Fruit fly (Drosophila melanogaster) whole organism, embryonic: ENCODE results near the gene DIP2.

Experiments
- Adf1 ChIP-seq: fragments of 200-800 bp; sonication (Bioruptor generic); IDR thresholded peaks from 2 replicates; pipeline ENCODE4 v1.3.6; 2022; ENCODE audit warnings: missing biosample characterization, missing genetic modification characterization
- CG10274 ChIP-seq: fragments of 200-800 bp; sonication (Bioruptor generic); optimal IDR thresholded peaks from 3 replicates; lab custom pipeline; 2017; ENCODE audit warnings: missing biosample characterization, mild to moderate bottlenecking, missing genetic modification characterization
- CG12219 ChIP-seq: fragments of 200-800 bp; sonication (Bioruptor generic); optimal IDR thresholded peaks from 3 replicates; lab custom pipeline; 2018; ENCODE audit warnings: missing biosample characterization, mild to moderate bottlenecking, missing genetic modification characterization
- CG12659 ChIP-seq: fragments of 200-800 bp; sonication (Bioruptor generic); optimal IDR thresholded peaks from 3 replicates; lab custom pipeline; 2017; ENCODE audit warnings: mild to moderate bottlenecking, missing biosample characterization, missing genetic modification reagents, missing genetic modification characterization
- CG1603 ChIP-seq: fragments of 200-800 bp; sonication (Bioruptor generic); optimal IDR thresholded peaks from 2 replicates; lab custom pipeline; 2019; ENCODE audit warnings: missing biosample characterization, mild to moderate bottlenecking, missing genetic modification characterization, moderate library complexity
- CG17359 ChIP-seq: fragments of 200-800 bp; sonication (Bioruptor generic); optimal IDR thresholded peaks from 3 replicates; lab custom pipeline; 2018; ENCODE audit warnings: missing biosample characterization, mild to moderate bottlenecking, missing genetic modification characterization, moderate library complexity
- CG18262 ChIP-seq: fragments of 200-800 bp; optimal IDR thresholded peaks from 3 replicates; lab custom pipeline; 2019; ENCODE audit warnings: missing biosample characterization, mild to moderate bottlenecking, missing genetic modification characterization, moderate library complexity
- CG30403 ChIP-seq: fragments of 200-800 bp; sonication (Bioruptor generic); optimal IDR thresholded peaks from 3 replicates; lab custom pipeline; 2016; ENCODE audit warnings: missing biosample characterization, missing genetic modification characterization
- CG31388 ChIP-seq: fragments of 200-800 bp; sonication (Bioruptor generic); optimal IDR thresholded peaks from 2 replicates; lab custom pipeline; 2016; ENCODE audit warnings: missing biosample characterization, missing genetic modification characterization
- CG3995 ChIP-seq: fragments of 200-800 bp; sonication (Bioruptor generic); optimal IDR thresholded peaks from 3 replicates; lab custom pipeline; 2016; ENCODE audit warnings: missing biosample characterization, missing genetic modification characterization
- CG42726 ChIP-seq: fragments of 200-800 bp; sonication (Bioruptor generic); IDR thresholded peaks from 2 replicates; pipeline ENCODE4 v1.3.6; 2022; ENCODE audit warnings: missing biosample characterization, missing genetic modification characterization; ENCODE audit not compliant: partially characterized antibody
- CG4328 ChIP-seq: fragments of 200-800 bp; sonication (Bioruptor generic); optimal IDR thresholded peaks from 3 replicates; lab custom pipeline; 2017; ENCODE audit warnings: missing biosample characterization, missing genetic modification reagents, missing genetic modification characterization
- CG43689 ChIP-seq: fragments of 200-800 bp; sonication (Bioruptor generic); IDR thresholded peaks from 2 replicates; pipeline ENCODE4 v1.3.6; 2022; ENCODE audit warnings: missing biosample characterization, missing genetic modification characterization
- CG5245 ChIP-seq: fragments of 200-800 bp; sonication (Bioruptor generic); optimal IDR thresholded peaks from 3 replicates; lab custom pipeline; 2016; ENCODE audit warnings: missing biosample characterization, missing genetic modification characterization
- CG7928 ChIP-seq: fragments of 200-800 bp; sonication (Bioruptor generic); optimal IDR thresholded peaks from 2 replicates; lab custom pipeline; 2017; ENCODE audit warnings: missing biosample characterization, mild to moderate bottlenecking, missing genetic modification characterization
- CG9817 ChIP-seq: fragments of 200-800 bp; sonication (Bioruptor generic); optimal IDR thresholded peaks from 2 replicates; lab custom pipeline; 2018; ENCODE audit warnings: missing biosample characterization, mild to moderate bottlenecking, missing genetic modification characterization, moderate library complexity
- CHES-1-like ChIP-seq: fragments of 200-800 bp; sonication (Bioruptor generic); optimal IDR thresholded peaks from 2 replicates; lab custom pipeline; 2016; ENCODE audit warnings: missing biosample characterization, missing genetic modification characterization
- ERR ChIP-seq: fragments of 200-800 bp; sonication (Bioruptor generic); optimal IDR thresholded peaks from 2 replicates; lab custom pipeline; 2016; ENCODE audit warnings: missing biosample characterization, missing genetic modification characterization
- Fer1 ChIP-seq: fragments of 200-800 bp; sonication (Bioruptor generic); optimal IDR thresholded peaks from 2 replicates; lab custom pipeline; 2017; ENCODE audit warnings: missing biosample characterization, mild to moderate bottlenecking, missing genetic modification characterization
- HLH4C ChIP-seq: fragments of 200-800 bp; sonication (Bioruptor generic); IDR thresholded peaks from 3 replicates; pipeline ENCODE4 v1.3.6; 2022; ENCODE audit warnings: missing biosample characterization, missing genetic modification characterization; ENCODE audit not compliant: partially characterized antibody
- MBD-R2 ChIP-seq: fragments of 200-800 bp; sonication (Bioruptor generic); IDR thresholded peaks from 2 replicates; pipeline ENCODE4 v1.3.6; 2022; ENCODE audit warnings: missing biosample characterization, missing genetic modification characterization
- MESR4 ChIP-seq: fragments of 200-800 bp; sonication (Bioruptor generic); optimal IDR thresholded peaks from 2 replicates; lab custom pipeline; 2018; ENCODE audit warnings: missing biosample characterization, mild to moderate bottlenecking, missing genetic modification characterization, moderate library complexity
- Nf-YA ChIP-seq: fragments of 200-800 bp; sonication (Bioruptor generic); IDR thresholded peaks from 2 replicates; pipeline ENCODE4 v1.3.6; 2022; ENCODE audit warnings: missing biosample characterization, missing genetic modification characterization
- Sox100B ChIP-seq: fragments of 200-800 bp; sonication (Bioruptor generic); optimal IDR thresholded peaks from 3 replicates; lab custom pipeline; 2018; ENCODE audit warnings: missing biosample characterization, mild to moderate bottlenecking, missing genetic modification characterization
- Sry-β ChIP-seq: fragments of 200-800 bp; sonication (Bioruptor generic); optimal IDR thresholded peaks from 2 replicates; lab custom pipeline; 2018; ENCODE audit warnings: missing biosample characterization, mild to moderate bottlenecking, missing genetic modification characterization, moderate library complexity
- Vsx1 ChIP-seq: fragments of 200-800 bp; sonication (Bioruptor generic); optimal IDR thresholded peaks from 2 replicates; lab custom pipeline; 2017; ENCODE audit warnings: missing biosample characterization, mild to moderate bottlenecking, missing genetic modification characterization, missing genetic modification reagents
- ato ChIP-seq: fragments of 200-800 bp; sonication (Bioruptor generic); IDR thresholded peaks from 2 replicates; pipeline ENCODE4 v1.3.6; 2022; ENCODE audit warnings: missing biosample characterization, missing genetic modification characterization; ENCODE audit not compliant: partially characterized antibody
- cg ChIP-seq: fragments of 200-800 bp; sonication (Bioruptor generic); optimal IDR thresholded peaks from 3 replicates; lab custom pipeline; 2019; ENCODE audit warnings: missing biosample characterization, mild to moderate bottlenecking, missing genetic modification characterization, moderate library complexity
- chif ChIP-seq, 2 experiments: fragments of 200-800 bp; sonication (Bioruptor generic); optimal IDR thresholded peaks; 3 replicates each; lab custom pipeline; 2016; ENCODE audit warnings: missing biosample characterization in 2 of 2, missing genetic modification characterization in 2 of 2
- disco-r ChIP-seq: fragments of 200-800 bp; sonication (Bioruptor generic); optimal IDR thresholded peaks from 2 replicates; lab custom pipeline; 2016; ENCODE audit warnings: missing biosample characterization, missing genetic modification characterization
- fd3F ChIP-seq: fragments of 200-800 bp; sonication (Bioruptor generic); optimal IDR thresholded peaks from 2 replicates; lab custom pipeline; 2018; ENCODE audit warnings: missing biosample characterization, mild to moderate bottlenecking, missing genetic modification characterization, moderate library complexity
- fd64A ChIP-seq: fragments of 200-800 bp; sonication (Bioruptor generic); optimal IDR thresholded peaks from 3 replicates; lab custom pipeline; 2018; ENCODE audit warnings: missing biosample characterization, mild to moderate bottlenecking, missing genetic modification characterization
- ftz-f1 ChIP-seq: fragments of 200-800 bp; sonication (Bioruptor generic); optimal IDR thresholded peaks from 2 replicates; lab custom pipeline; 2016; ENCODE audit warnings: missing biosample characterization, missing genetic modification characterization
- fu2 ChIP-seq: fragments of 200-800 bp; sonication (Bioruptor generic); optimal IDR thresholded peaks from 2 replicates; lab custom pipeline; 2016; ENCODE audit warnings: missing biosample characterization, missing genetic modification characterization
- gcm2 ChIP-seq: fragments of 200-800 bp; sonication (Bioruptor generic); optimal IDR thresholded peaks from 2 replicates; lab custom pipeline; 2016; ENCODE audit warnings: missing biosample characterization, missing genetic modification characterization
- grau ChIP-seq: fragments of 200-800 bp; optimal IDR thresholded peaks from 3 replicates; lab custom pipeline; 2019; ENCODE audit warnings: missing biosample characterization, mild to moderate bottlenecking, missing genetic modification characterization, moderate library complexity
- gro ChIP-seq: fragments of 200-800 bp; sonication (Bioruptor generic); optimal IDR thresholded peaks from 2 replicates; lab custom pipeline; 2016; ENCODE audit warnings: missing biosample characterization, missing genetic modification characterization
- h ChIP-seq: fragments of >200 bp; optimal IDR thresholded peaks from 2 replicates; lab custom pipeline; 2017
- kay ChIP-seq: fragments of 200-800 bp; sonication (Bioruptor generic); optimal IDR thresholded peaks from 2 replicates; lab custom pipeline; 2016; ENCODE audit warnings: missing biosample characterization, missing genetic modification characterization
- ken ChIP-seq: fragments of 200-800 bp; sonication (Bioruptor generic); IDR thresholded peaks from 3 replicates; pipeline ENCODE4 v1.3.6; 2022; ENCODE audit warnings: missing biosample characterization, missing genetic modification characterization
- klu ChIP-seq: fragments of 200-800 bp; sonication (Bioruptor generic); IDR thresholded peaks from 2 replicates; pipeline ENCODE4 v1.3.6; 2022; ENCODE audit warnings: missing biosample characterization, missing genetic modification characterization
- luna ChIP-seq: fragments of 200-800 bp; sonication (Bioruptor generic); optimal IDR thresholded peaks from 2 replicates; lab custom pipeline; 2016; ENCODE audit warnings: missing biosample characterization, missing genetic modification characterization
- oc ChIP-seq: fragments of 200-800 bp; sonication (Bioruptor generic); optimal IDR thresholded peaks from 2 replicates; lab custom pipeline; 2018; ENCODE audit warnings: missing biosample characterization, mild to moderate bottlenecking, missing genetic modification characterization, moderate library complexity
- org-1 ChIP-seq: fragments of 200-800 bp; sonication (Bioruptor generic); optimal IDR thresholded peaks from 2 replicates; lab custom pipeline; 2017; ENCODE audit warnings: missing biosample characterization, missing genetic modification characterization
- slbo ChIP-seq: fragments of 200-800 bp; sonication (Bioruptor generic); IDR thresholded peaks from 2 replicates; pipeline ENCODE4 v1.3.6; 2022; ENCODE audit warnings: missing biosample characterization, missing genetic modification characterization
- so ChIP-seq: fragments of 200-800 bp; sonication (Bioruptor generic); IDR thresholded peaks from 3 replicates; pipeline ENCODE4 v1.3.6; 2022; ENCODE audit warnings: missing biosample characterization, missing genetic modification characterization
- sob ChIP-seq: fragments of 200-800 bp; sonication (Bioruptor generic); IDR thresholded peaks from 2 replicates; pipeline ENCODE4 v1.3.6; 2022; ENCODE audit warnings: missing biosample characterization, missing genetic modification characterization
- tna ChIP-seq: fragments of 200-800 bp; sonication (Bioruptor generic); IDR thresholded peaks from 2 replicates; pipeline ENCODE4 v1.3.6; 2022; ENCODE audit warnings: missing biosample characterization, missing genetic modification characterization; ENCODE audit not compliant: partially characterized antibody
- wdn ChIP-seq: fragments of 200-800 bp; sonication (Bioruptor generic); IDR thresholded peaks from 2 replicates; pipeline ENCODE4 v1.3.6; 2022; ENCODE audit warnings: missing biosample characterization, missing genetic modification characterization
- zen2 ChIP-seq: fragments of 200-800 bp; sonication (Bioruptor generic); IDR thresholded peaks from 3 replicates; pipeline ENCODE4 v1.3.6; 2022; ENCODE audit warnings: missing biosample characterization, missing genetic modification characterization; ENCODE audit not compliant: partially characterized antibody
- zf30C ChIP-seq: fragments of 200-800 bp; sonication (Bioruptor generic); optimal IDR thresholded peaks from 3 replicates; lab custom pipeline; 2018; ENCODE audit warnings: missing biosample characterization, mild to moderate bottlenecking, missing genetic modification characterization

Gene DIP2

dm6 chr3L:292146-292776 is 34.5 kb upstream of the DIP2 start (continued):
- TF ChIP-seq so (GFP tag; lab: Robert Waterston, UW) (no peak), ftz-f1 (GFP tag; lab: Kevin White, UChicago) (no peak), CG9817 (tag; lab: Kevin White, UChicago) (no peak), CG31388 (GFP tag; lab: Kevin White, UChicago) (no peak), CG3995 (GFP tag; lab: Kevin White, UChicago) (no peak), MBD-R2 (GFP tag; lab: Robert Waterston, UW) (peak; percentile 70), HLH4C (GFP tag; lab: Robert Waterston, UW) (0 out of 3 replicates have a peak, but pooled peaks have one; percentile 7), CG7928 (GFP tag; lab: Kevin White, UChicago) (peak; percentile 16), CHES-1-like (GFP tag; lab: Kevin White, UChicago) (peak; percentile 77), fu2 (no peak), fd64A (GFP tag; lab: Kevin White, UChicago) (no peak), Nf-YA (GFP tag; lab: Robert Waterston, UW) (no peak), zen2 (no peak), CG18262 (no peak), CG42726 (GFP tag; lab: Robert Waterston, UW) (no peak), CG10274 (GFP tag; lab: Kevin White, UChicago) (no peak), slbo (GFP tag; lab: Robert Waterston, UW) (no peak), ato (GFP tag; lab: Robert Waterston, UW) (no peak), oc (tag; lab: Kevin White, UChicago) (no peak), cg (GFP tag; lab: Kevin White, UChicago) (peak; percentile 49), gro (GFP tag; lab: Kevin White, UChicago) (peak; percentile 46), kay (GFP tag; lab: Kevin White, UChicago) (no peak), zf30C (GFP tag; lab: Kevin White, UChicago) (no peak), klu (GFP tag; lab: Robert Waterston, UW) (no peak), gcm2 (GFP tag; lab: Kevin White, UChicago) (no peak), wdn (GFP tag; lab: Robert Waterston, UW) (no peak), ERR (GFP tag; lab: Kevin White, UChicago) (no peak), Fer1 (peak; percentile 55), tna (GFP tag; lab: Robert Waterston, UW) (no peak), CG5245 (no peak), CG17359 (tag; lab: Kevin White, UChicago) (no peak), CG12219 (no peak), CG1603 (peak; percentile 75), CG43689 (GFP tag; lab: Robert Waterston, UW) (no peak), Sry-β (GFP tag; lab: Kevin White, UChicago) (no peak), CG4328 (GFP tag; lab: Kevin White, UChicago) (no peak), org-1 (GFP tag; lab: Kevin White, UChicago) (no peak), luna (GFP tag; lab: Kevin White, UChicago) (no peak), Sox100B (GFP tag; lab: Kevin White, UChicago) (no peak), chif (GFP tag; optimal IDR thresholded peaks at IDR 0.05; lab: Kevin White, UChicago) (peak in 1 of 2 experiments; percentile 21), CG30403 (no peak), CG12659 (GFP tag; lab: Kevin White, UChicago) (peak; percentile 84), ken (GFP tag; lab: Robert Waterston, UW) (peak; percentile 9; the same call in 1 of the 3 replicates), MESR4 (peak; percentile 82), fd3F (GFP tag; lab: Kevin White, UChicago) (no peak), grau (tag; lab: Kevin White, UChicago) (no peak), h (no peak), sob (GFP tag; lab: Robert Waterston, UW) (peak; percentile 41), Vsx1 (no peak), Adf1 (no peak), disco-r (GFP tag; lab: Kevin White, UChicago) (no peak)
